Worm (Caenorhabditis elegans) whole organism, L3 larva: Measurements from ENCODE around the gene C54G7.1.

Source experiments
- R02D3.7 ChIP-seq: fragments of 150-350 bp; optimal IDR thresholded peaks from 2 replicates; lab custom pipeline; 2014; ENCODE audit warnings: missing biosample characterization, missing genetic modification characterization
- ama-1 ChIP-seq: fragments of 150-350 bp; optimal IDR thresholded peaks from 2 replicates; lab custom pipeline; 2018
- ceh-9 ChIP-seq: sonication (generic microtip); optimal IDR thresholded peaks from 2 replicates; lab custom pipeline; 2018; ENCODE audit warnings: missing biosample characterization, missing genetic modification characterization
- elt-1 ChIP-seq: fragments of 150-350 bp; optimal IDR thresholded peaks from 2 replicates; lab custom pipeline; 2014; ENCODE audit warnings: missing biosample characterization, missing genetic modification characterization
- elt-2 ChIP-seq: sonication (generic microtip); optimal IDR thresholded peaks from 2 replicates; lab custom pipeline; 2016; ENCODE audit warnings: missing genetic modification reagents, mild to moderate bottlenecking, missing genetic modification characterization, missing compliant biosample characterization
- fkh-10 ChIP-seq: sonication (generic microtip); optimal IDR thresholded peaks from 2 replicates; lab custom pipeline; 2017; ENCODE audit warnings: missing biosample characterization, missing genetic modification reagents, missing genetic modification characterization
- mdl-1 ChIP-seq: fragments of 150-350 bp; optimal IDR thresholded peaks from 2 replicates; lab custom pipeline; 2014; ENCODE audit warnings: missing biosample characterization, missing genetic modification characterization
- nhr-25 ChIP-seq: sonication (generic microtip); optimal IDR thresholded peaks from 2 replicates; lab custom pipeline; 2017; ENCODE audit warnings: missing biosample characterization, missing genetic modification characterization
- nhr-28 ChIP-seq: fragments of 150-350 bp; optimal IDR thresholded peaks from 2 replicates; lab custom pipeline; 2014; ENCODE audit warnings: missing biosample characterization, missing genetic modification characterization
- nhr-67 ChIP-seq: fragments of 150-350 bp; optimal IDR thresholded peaks from 2 replicates; lab custom pipeline; 2014; ENCODE audit warnings: missing biosample characterization, missing genetic modification characterization
- nhr-77 ChIP-seq: fragments of 150-350 bp; optimal IDR thresholded peaks from 2 replicates; lab custom pipeline; 2014; ENCODE audit warnings: missing biosample characterization, missing genetic modification characterization
- pha-4 ChIP-seq: fragments of 150-350 bp; optimal IDR thresholded peaks from 2 replicates; lab custom pipeline; 2014; ENCODE audit warnings: missing biosample characterization, missing genetic modification reagents, missing genetic modification characterization
- ztf-11 ChIP-seq: fragments of 150-350 bp; optimal IDR thresholded peaks from 2 replicates; lab custom pipeline; 2014; ENCODE audit warnings: missing biosample characterization, missing genetic modification characterization
- ztf-4 ChIP-seq: fragments of 150-350 bp; optimal IDR thresholded peaks from 2 replicates; lab custom pipeline; 2014; ENCODE audit warnings: missing biosample characterization, missing genetic modification characterization

DNA sequence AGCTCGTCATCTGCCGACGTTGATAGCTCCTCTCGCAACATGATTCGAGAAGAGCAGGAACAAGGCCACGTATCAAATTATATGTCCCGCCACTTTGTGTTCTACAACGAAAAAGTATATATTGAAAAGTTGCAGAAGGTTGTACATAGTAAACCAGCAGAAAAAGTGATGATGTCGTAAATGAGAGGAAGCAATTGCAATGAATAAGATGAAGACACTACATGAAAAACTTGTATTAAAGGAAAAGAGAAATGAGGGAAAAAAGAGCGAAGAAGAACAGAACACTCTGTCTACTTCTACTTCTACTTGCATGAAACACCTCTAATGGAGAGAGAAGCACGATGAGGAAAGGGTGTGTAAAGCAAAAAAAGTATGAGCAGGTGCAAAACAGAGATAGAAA lies 38.6 kb upstream of the C54G7.1 start, which contains the start of gene T23F2.2:
- TF ChIP-seq nhr-28 (tag; lab: Kevin White, UChicago) (no peak), ztf-11 (tag; lab: Kevin White, UChicago) (no peak), nhr-67 (tag; lab: Kevin White, UChicago) (no peak), pha-4 (tag; lab: Kevin White, UChicago) (no peak), nhr-77 (tag; lab: Kevin White, UChicago) (no peak), R02D3.7 (tag; lab: Kevin White, UChicago) (no peak), mdl-1 (tag; lab: Kevin White, UChicago) (no peak), nhr-25 (no peak), fkh-10 (no peak), ama-1 (lab: Kevin White, UChicago) (no peak), elt-2 (tag; lab: Kevin White, UChicago) (no peak), ceh-9 (no peak), elt-1 (no peak), ztf-4 (tag; lab: Kevin White, UChicago) (no peak)
